Fruit fly (Drosophila melanogaster): ENCODE measurements around the gene CG44139.
A peak's percentile ranks its signal among the peaks of the same experiment; 100 is the strongest.

Gene CG44139

dm6 chr2L:2436258-2436657 is 11.7 kb downstream of the CG44139 start:
- TF ChIP-seq fru (GFP tag; optimal IDR thresholded peaks at IDR 0.05) = peak; percentile 6
- TF ChIP-seq h (GFP tag; optimal IDR thresholded peaks at IDR 0.05) = peak; percentile 36
- peak in 1 of 2 experiments; percentile 9 for TF ChIP-seq foxo (GFP tag; optimal IDR thresholded peaks at IDR 0.05)
- no peak for TF ChIP-seq sage (GFP tag; optimal IDR thresholded peaks at IDR 0.05)

dm6 chr2L:2438640-2439276 is 14.2 kb downstream of the CG44139 start:
- TF ChIP-seq br (GFP tag; optimal IDR thresholded peaks at IDR 0.05) (no peak), Mio (GFP tag; optimal IDR thresholded peaks at IDR 0.05) (no peak), sv (GFP tag; optimal IDR thresholded peaks at IDR 0.05) (no peak), CG32264 (GFP tag; optimal IDR thresholded peaks at IDR 0.05) (no peak), N (GFP tag; optimal IDR thresholded peaks at IDR 0.05) (no peak), dmrt93B (GFP tag; optimal IDR thresholded peaks at IDR 0.05) (no peak), sage (GFP tag; optimal IDR thresholded peaks at IDR 0.05) (no peak), Vsx2 (GFP tag; optimal IDR thresholded peaks at IDR 0.05; ENCODE audit: partially characterized antibody) (no peak), dsf (GFP tag; optimal IDR thresholded peaks at IDR 0.05; ENCODE audit: borderline replicate concordance) (no peak), jim (GFP tag; optimal IDR thresholded peaks at IDR 0.05) (no peak)

- TF ChIP-seq Vsx2 (GFP tag; optimal IDR thresholded peaks at IDR 0.05; ENCODE audit: partially characterized antibody) = peak; percentile 1
- TF ChIP-seq Myc (optimal IDR thresholded peaks at IDR 0.05) = no peak
Observed at dm6 chr2L:2448514-2448913, 23.9 kb downstream of the CG44139 start.

dm6 chr2L:2449665-2450064 is 25.1 kb downstream of the CG44139 start:
- no peak for TF ChIP-seq usp (GFP tag; optimal IDR thresholded peaks at IDR 0.05)
- no peak for TF ChIP-seq Sp1 (GFP tag; optimal IDR thresholded peaks at IDR 0.05)
- no peak for TF ChIP-seq tai (GFP tag; optimal IDR thresholded peaks at IDR 0.05)
- TF ChIP-seq Hr83 (GFP tag; optimal IDR thresholded peaks at IDR 0.05; ENCODE audit: poor library complexity, severe bottlenecking) = no peak
- TF ChIP-seq brk (GFP tag; optimal IDR thresholded peaks at IDR 0.05) = no peak
- TF ChIP-seq CG32264 (GFP tag; optimal IDR thresholded peaks at IDR 0.05) = no peak
- TF ChIP-seq foxo (GFP tag; optimal IDR thresholded peaks at IDR 0.05) = no peak

dm6 chr2L:2450723-2451379 is 26.3 kb downstream of the CG44139 start:
- TF ChIP-seq Vsx2 (GFP tag; optimal IDR thresholded peaks at IDR 0.05; ENCODE audit: partially characterized antibody) (peak; percentile 3), Dif (GFP tag; optimal IDR thresholded peaks at IDR 0.05; ENCODE audit: partially characterized antibody) (peak; percentile 77), sage (GFP tag; optimal IDR thresholded peaks at IDR 0.05) (no peak), woc (GFP tag; optimal IDR thresholded peaks at IDR 0.05) (no peak), dsf (GFP tag; optimal IDR thresholded peaks at IDR 0.05; ENCODE audit: borderline replicate concordance) (no peak), jim (GFP tag; optimal IDR thresholded peaks at IDR 0.05) (no peak), Hr83 (GFP tag; optimal IDR thresholded peaks at IDR 0.05; ENCODE audit: poor library complexity, severe bottlenecking) (no peak), pan (optimal IDR thresholded peaks at IDR 0.05) (no peak), dl (GFP tag; optimal IDR thresholded peaks at IDR 0.05; ENCODE audit: insufficient read depth in 1 of 2, partially characterized antibody in 2 of 2) (peak; percentile 36 to 75), Hr78 (GFP tag; optimal IDR thresholded peaks at IDR 0.05) (no peak), tai (GFP tag; optimal IDR thresholded peaks at IDR 0.05) (no peak)

- TF ChIP-seq HLH106 (tag; optimal IDR thresholded peaks at IDR 0.05) (no peak), OdsH (GFP tag; optimal IDR thresholded peaks at IDR 0.05) (no peak), Myc (optimal IDR thresholded peaks at IDR 0.05) (no peak), dl (GFP tag; optimal IDR thresholded peaks at IDR 0.05; ENCODE audit: insufficient read depth in 1 of 2, partially characterized antibody in 2 of 2) (no peak), brk (GFP tag; optimal IDR thresholded peaks at IDR 0.05) (no peak), tai (GFP tag; optimal IDR thresholded peaks at IDR 0.05) (no peak), usp (GFP tag; optimal IDR thresholded peaks at IDR 0.05) (no peak), ey (GFP tag; optimal IDR thresholded peaks at IDR 0.05) (no peak), rgr (GFP tag; optimal IDR thresholded peaks at IDR 0.05) (no peak), CrebA (GFP tag; optimal IDR thresholded peaks at IDR 0.05; ENCODE audit: borderline replicate concordance) (no peak), dsf (GFP tag; optimal IDR thresholded peaks at IDR 0.05; ENCODE audit: borderline replicate concordance) (no peak), Sp1 (GFP tag; optimal IDR thresholded peaks at IDR 0.05) (no peak), pan (optimal IDR thresholded peaks at IDR 0.05) (no peak), sage (GFP tag; optimal IDR thresholded peaks at IDR 0.05) (no peak)
Observed at dm6 chr2L:2453818-2454217, 29.2 kb downstream of the CG44139 start.

All from whole organism, wandering third instar larva.